Fruit fly (Drosophila melanogaster): ENCODE data around the gene Cad87A.
A peak's percentile ranks its signal among the peaks of the same experiment; 100 is the strongest.

Gene Cad87A

dm6 chr3R:11851939-11852338 lies 97.0 kb downstream of the Cad87A start:
- TF ChIP-seq Snoo (tag; optimal IDR thresholded peaks at IDR 0.05) (no peak), CG4496 (GFP tag; IDR thresholded peaks at IDR 0.05) (no peak), CG13204 (GFP tag; optimal IDR thresholded peaks at IDR 0.05) (no peak), Pif1A (GFP tag; optimal IDR thresholded peaks at IDR 0.05) (no peak), Pif1B (GFP tag; optimal IDR thresholded peaks at IDR 0.05) (no peak), CG17806 (tag; optimal IDR thresholded peaks at IDR 0.05) (peak; percentile 20), fd96Ca (GFP tag; IDR thresholded peaks at IDR 0.05) (no peak), gl (tag; optimal IDR thresholded peaks at IDR 0.05) (no peak), CG34367 (tag; optimal IDR thresholded peaks at IDR 0.05) (no peak), CG8301 (tag; optimal IDR thresholded peaks at IDR 0.05) (peak; percentile 56), CG14655 (GFP tag; optimal IDR thresholded peaks at IDR 0.05) (peak; percentile 40), EcR (GFP tag; optimal IDR thresholded peaks at IDR 0.05) (no peak), CG15710 (tag; optimal IDR thresholded peaks at IDR 0.05) (no peak), CG10348 (GFP tag; IDR thresholded peaks at IDR 0.05) (no peak), CG32121 (GFP tag; IDR thresholded peaks at IDR 0.05) (no peak), D1 (tag; optimal IDR thresholded peaks at IDR 0.05) (no peak)

- peak; percentile 87 for TF ChIP-seq CG9948 (tag; optimal IDR thresholded peaks at IDR 0.05)
- TF ChIP-seq CG4496 (GFP tag; IDR thresholded peaks at IDR 0.05), result peak; percentile 86
- TF ChIP-seq Pif1B (GFP tag; optimal IDR thresholded peaks at IDR 0.05), result peak; percentile 75
- TF ChIP-seq CG32121 (GFP tag; IDR thresholded peaks at IDR 0.05), result peak; percentile 83
- peak; percentile 88 for TF ChIP-seq fd96Ca (GFP tag; IDR thresholded peaks at IDR 0.05)
- TF ChIP-seq CG13204 (GFP tag; optimal IDR thresholded peaks at IDR 0.05), result peak; percentile 54
- peak; percentile 60 for TF ChIP-seq gl (tag; optimal IDR thresholded peaks at IDR 0.05)
- peak; percentile 55 for TF ChIP-seq Snoo (tag; optimal IDR thresholded peaks at IDR 0.05)
- TF ChIP-seq CG15710 (tag; optimal IDR thresholded peaks at IDR 0.05), result peak; percentile 83
- TF ChIP-seq CG8301 (tag; optimal IDR thresholded peaks at IDR 0.05), result peak; percentile 98
- peak; percentile 88 for TF ChIP-seq Ets98B (GFP tag; IDR thresholded peaks at IDR 0.05)
- TF ChIP-seq CG17806 (tag; optimal IDR thresholded peaks at IDR 0.05), result peak; percentile 80
- peak; percentile 56 for TF ChIP-seq rn (GFP tag; IDR thresholded peaks at IDR 0.05)
- TF ChIP-seq EcR (GFP tag; optimal IDR thresholded peaks at IDR 0.05), result peak; percentile 85
- TF ChIP-seq D1 (tag; optimal IDR thresholded peaks at IDR 0.05), result peak; percentile 64
- peak; percentile 81 for TF ChIP-seq CG10348 (GFP tag; IDR thresholded peaks at IDR 0.05)
- TF ChIP-seq CG12605 (GFP tag; IDR thresholded peaks at IDR 0.05), result peak; percentile 70
- peak; percentile 75 for TF ChIP-seq CG34367 (tag; optimal IDR thresholded peaks at IDR 0.05)
- peak; percentile 98 for TF ChIP-seq CG14655 (GFP tag; optimal IDR thresholded peaks at IDR 0.05)
- TF ChIP-seq Pif1A (GFP tag; optimal IDR thresholded peaks at IDR 0.05), result peak; percentile 91
- TF ChIP-seq CG8159 (tag; optimal IDR thresholded peaks at IDR 0.05), result peak; percentile 84
Observed at dm6 chr3R:11850917-11851897, 97.7 kb downstream of the Cad87A start.

DNA sequence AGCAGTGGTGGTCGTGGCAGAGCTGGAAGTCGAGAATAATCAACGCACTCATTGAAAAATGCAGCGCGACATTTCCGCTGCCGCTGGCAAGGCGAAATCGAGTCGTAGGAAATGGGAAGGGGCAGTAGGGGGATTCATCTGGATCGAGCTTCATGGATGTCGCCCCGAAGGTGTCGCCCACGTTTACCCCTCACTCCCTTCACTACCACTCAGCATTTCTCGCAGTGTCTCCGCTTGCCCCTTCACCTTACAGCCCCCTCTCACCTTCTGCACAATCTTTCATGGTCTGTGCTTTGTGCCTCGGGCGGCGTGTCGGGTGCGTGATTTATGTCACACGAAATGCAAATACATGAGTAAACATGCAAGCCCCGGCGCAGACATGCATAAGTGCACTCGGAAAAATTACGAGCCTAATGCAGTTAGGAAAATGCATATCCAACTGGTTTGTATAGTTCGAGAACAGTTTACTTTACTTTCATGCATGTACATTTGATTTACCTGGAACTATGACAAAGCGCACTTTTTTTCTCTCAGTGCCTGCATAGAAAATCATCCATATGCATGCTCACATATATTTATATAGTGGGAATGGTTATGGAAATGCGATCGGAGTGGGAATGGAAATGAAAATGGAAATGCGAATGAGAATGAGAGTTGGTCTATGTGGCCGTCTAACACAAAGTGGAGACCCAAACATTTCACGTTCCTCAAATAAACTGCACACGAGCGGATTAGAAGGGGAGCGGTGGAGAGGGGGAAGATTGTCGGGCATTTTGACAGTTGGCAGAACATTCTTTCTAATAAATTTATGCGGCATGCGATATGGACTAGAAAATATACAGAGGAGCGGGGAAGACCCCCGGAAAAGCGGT lies 99.3 kb downstream of the Cad87A start:
- TF ChIP-seq D1 (tag; optimal IDR thresholded peaks at IDR 0.05), result peak; percentile 28
- peak; percentile 47 for TF ChIP-seq CG13204 (GFP tag; optimal IDR thresholded peaks at IDR 0.05)
- TF ChIP-seq CG8159 (tag; optimal IDR thresholded peaks at IDR 0.05), result peak; percentile 84
- TF ChIP-seq Snoo (tag; optimal IDR thresholded peaks at IDR 0.05), result peak; percentile 40
- TF ChIP-seq CG4496 (GFP tag; IDR thresholded peaks at IDR 0.05), result peak; percentile 94
- peak; percentile 83 for TF ChIP-seq CG9948 (tag; optimal IDR thresholded peaks at IDR 0.05)
- TF ChIP-seq CG8301 (tag; optimal IDR thresholded peaks at IDR 0.05), result peak; percentile 91
- TF ChIP-seq Pif1B (GFP tag; optimal IDR thresholded peaks at IDR 0.05), result peak; percentile 88
- TF ChIP-seq CG14655 (GFP tag; optimal IDR thresholded peaks at IDR 0.05), result peak; percentile 92
- TF ChIP-seq CG10348 (GFP tag; IDR thresholded peaks at IDR 0.05), result peak; percentile 74
- peak; percentile 77 for TF ChIP-seq CG34367 (tag; optimal IDR thresholded peaks at IDR 0.05)
- TF ChIP-seq CG12605 (GFP tag; IDR thresholded peaks at IDR 0.05), result peak; percentile 91
- TF ChIP-seq CG15710 (tag; optimal IDR thresholded peaks at IDR 0.05), result peak; percentile 80
- TF ChIP-seq Pif1A (GFP tag; optimal IDR thresholded peaks at IDR 0.05), result peak; percentile 92
- TF ChIP-seq EcR (GFP tag; optimal IDR thresholded peaks at IDR 0.05), result peak; percentile 1
- TF ChIP-seq CG17806 (tag; optimal IDR thresholded peaks at IDR 0.05), result peak; percentile 85
- peak; percentile 71 for TF ChIP-seq rn (GFP tag; IDR thresholded peaks at IDR 0.05)
- peak; percentile 96 for TF ChIP-seq fd96Ca (GFP tag; IDR thresholded peaks at IDR 0.05)
- TF ChIP-seq Ets98B (GFP tag; IDR thresholded peaks at IDR 0.05), result peak; percentile 94
- peak; percentile 64 for TF ChIP-seq gl (tag; optimal IDR thresholded peaks at IDR 0.05)
- peak; percentile 92 for TF ChIP-seq CG32121 (GFP tag; IDR thresholded peaks at IDR 0.05)

- no peak for TF ChIP-seq Snoo (tag; optimal IDR thresholded peaks at IDR 0.05)
- no peak for TF ChIP-seq CG10348 (GFP tag; IDR thresholded peaks at IDR 0.05)
- TF ChIP-seq CG4496 (GFP tag; IDR thresholded peaks at IDR 0.05), result peak; percentile 46; the same call in 1 of the 3 replicates
- TF ChIP-seq CG8159 (tag; optimal IDR thresholded peaks at IDR 0.05), result peak; percentile 46
- TF ChIP-seq CG12605 (GFP tag; IDR thresholded peaks at IDR 0.05), result peak; percentile 55; the same call in 1 of the 2 replicates
- peak; percentile 18 for TF ChIP-seq CG9948 (tag; optimal IDR thresholded peaks at IDR 0.05)
- TF ChIP-seq fd96Ca (GFP tag; IDR thresholded peaks at IDR 0.05), result 0 out of 3 replicates have a peak, but pooled peaks have one; percentile 12
- peak; percentile 33 for TF ChIP-seq CG15710 (tag; optimal IDR thresholded peaks at IDR 0.05)
- peak; percentile 33 for TF ChIP-seq CG8301 (tag; optimal IDR thresholded peaks at IDR 0.05)
- TF ChIP-seq CG14655 (GFP tag; optimal IDR thresholded peaks at IDR 0.05), result peak; percentile 43
- no peak for TF ChIP-seq CG13204 (GFP tag; optimal IDR thresholded peaks at IDR 0.05)
- peak; percentile 33 for TF ChIP-seq CG17806 (tag; optimal IDR thresholded peaks at IDR 0.05)
- peak; percentile 52 for TF ChIP-seq Ets98B (GFP tag; IDR thresholded peaks at IDR 0.05)
Observed at dm6 chr3R:11847379-11847778, 101.5 kb downstream of the Cad87A start.
